Fruit fly (Drosophila melanogaster): ENCODE data around the gene CG15365.
A peak's percentile ranks its signal among the peaks of the same experiment; 100 is the strongest.

CG15365 gene

DNA sequence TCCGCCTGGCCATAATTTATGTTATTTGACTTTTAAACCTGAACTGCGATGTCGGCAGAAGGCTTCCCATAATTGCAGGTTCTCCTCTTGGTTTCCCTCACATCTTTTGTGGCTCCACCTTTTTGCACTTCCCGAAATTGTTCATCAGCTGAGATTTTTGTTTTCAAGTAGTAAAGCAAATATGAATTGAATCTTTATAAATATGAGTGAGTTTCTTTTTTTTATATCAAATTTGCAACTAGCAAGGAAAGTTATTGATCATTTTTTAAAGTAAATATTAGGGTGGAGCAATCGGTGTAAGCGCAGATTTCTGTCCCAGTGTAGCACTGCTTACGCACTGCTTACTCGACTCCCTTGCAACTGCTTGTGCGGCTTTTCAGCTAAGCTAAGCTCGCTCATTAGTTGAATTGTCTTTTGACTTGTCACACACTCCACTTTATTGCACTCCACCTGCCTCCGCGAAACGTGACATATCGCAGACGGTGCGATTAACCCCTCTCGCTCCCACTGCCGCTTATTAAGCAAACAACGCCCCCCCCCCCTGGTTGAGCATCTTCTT is 21.3 kb downstream of the CG15365 start (continued):
- peak; percentile 35 for TF ChIP-seq Hr39 (GFP tag; optimal IDR thresholded peaks at IDR 0.05)
- TF ChIP-seq esn (GFP tag; optimal IDR thresholded peaks at IDR 0.05) = peak; percentile 32
- peak; percentile 41 for TF ChIP-seq CG10669 (GFP tag; optimal IDR thresholded peaks at IDR 0.05)
- peak; percentile 15 for TF ChIP-seq CG34406 (GFP tag; optimal IDR thresholded peaks at IDR 0.05)
- no peak for TF ChIP-seq CG6854 (GFP tag; optimal IDR thresholded peaks at IDR 0.05)
- no peak for TF ChIP-seq CG11294 (GFP tag; IDR thresholded peaks at IDR 0.05)
- no peak for TF ChIP-seq Sox15 (GFP tag; optimal IDR thresholded peaks at IDR 0.05)
- no peak for TF ChIP-seq Hr38 (GFP tag; optimal IDR thresholded peaks at IDR 0.05)
- TF ChIP-seq Gug (GFP tag; IDR thresholded peaks at IDR 0.05) = no peak
- TF ChIP-seq Sox102F (GFP tag; optimal IDR thresholded peaks at IDR 0.05) = no peak
- TF ChIP-seq Smox (GFP tag; optimal IDR thresholded peaks at IDR 0.05) = peak; percentile 31
- no peak for TF ChIP-seq CG11902 (GFP tag; optimal IDR thresholded peaks at IDR 0.05)
- 0 out of 2 replicates have a peak, but pooled peaks have one; percentile 9 for TF ChIP-seq CG15336 (GFP tag; IDR thresholded peaks at IDR 0.05)
- TF ChIP-seq OdsH (GFP tag; optimal IDR thresholded peaks at IDR 0.05) = peak; percentile 34
- TF ChIP-seq CG8632 (GFP tag; optimal IDR thresholded peaks at IDR 0.05) = peak; percentile 44
- TF ChIP-seq dsx (GFP tag; optimal IDR thresholded peaks at IDR 0.05; ENCODE audit: poor library complexity, severe bottlenecking) = no peak
- peak; percentile 23 for TF ChIP-seq CG6792 (GFP tag; optimal IDR thresholded peaks at IDR 0.05)
- TF ChIP-seq Ets21C (GFP tag; optimal IDR thresholded peaks at IDR 0.05) = no peak
- no peak for TF ChIP-seq Eip93F (GFP tag; optimal IDR thresholded peaks at IDR 0.05)

DNA sequence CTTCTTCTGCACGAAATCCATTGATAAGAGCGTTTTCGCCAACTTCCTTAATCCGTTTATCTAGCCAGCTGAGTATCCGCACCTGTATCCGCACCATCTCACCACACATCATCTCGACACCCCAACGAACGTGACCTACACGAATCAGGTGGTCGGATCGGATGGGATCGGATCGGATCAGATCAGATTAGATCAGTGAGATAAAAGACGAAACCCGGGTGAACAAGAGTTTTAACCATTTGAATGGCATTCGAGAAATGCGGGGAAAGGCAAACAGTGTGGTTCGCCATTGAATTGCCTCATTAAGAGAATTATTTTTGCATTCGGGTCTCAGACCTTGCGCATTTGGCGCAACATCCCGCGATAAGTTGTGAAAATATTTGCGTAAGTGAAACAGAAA is 22.9 kb downstream of the CG15365 start:
- TF ChIP-seq svp (GFP tag) (peak; percentile 41), Eip78C (GFP tag) (peak; percentile 39), Gug (GFP tag; IDR thresholded peaks at IDR 0.05) (no peak)

dm6 chrX:9043711-9044505 is 23.9 kb downstream of the CG15365 start:
- TF ChIP-seq Eip78C (GFP tag) (no peak), eg (GFP tag; IDR thresholded peaks at IDR 0.05) (peak; percentile 75), CG31627 (GFP tag; optimal IDR thresholded peaks at IDR 0.05) (no peak), Sox15 (GFP tag; optimal IDR thresholded peaks at IDR 0.05) (no peak), Blimp-1 (GFP tag; optimal IDR thresholded peaks at IDR 0.05) (no peak), CG15336 (GFP tag; IDR thresholded peaks at IDR 0.05) (peak; percentile 41), CG8119 (GFP tag; IDR thresholded peaks at IDR 0.05) (peak; percentile 26; the same call in 1 of the 3 replicates), Met (GFP tag; optimal IDR thresholded peaks at IDR 0.05) (no peak), CG6163 (GFP tag; IDR thresholded peaks at IDR 0.05) (0 out of 3 replicates have a peak, but pooled peaks have one; percentile 27)

- TF ChIP-seq CG3032 (tag; optimal IDR thresholded peaks at IDR 0.05) (no peak), CG8319 (GFP tag; optimal IDR thresholded peaks at IDR 0.05) (no peak), fkh (GFP tag; optimal IDR thresholded peaks at IDR 0.05) (peak; percentile 60), cyc (GFP tag; optimal IDR thresholded peaks at IDR 0.05) (peak; percentile 25), OdsH (GFP tag; optimal IDR thresholded peaks at IDR 0.05) (no peak), Lpt (GFP tag; optimal IDR thresholded peaks at IDR 0.05) (no peak), CG8119 (GFP tag; IDR thresholded peaks at IDR 0.05) (no peak; the same call in 2 of the 3 replicates), Sox102F (GFP tag; optimal IDR thresholded peaks at IDR 0.05) (peak; percentile 55), acj6 (GFP tag; optimal IDR thresholded peaks at IDR 0.05) (no peak), CG1621 (tag; optimal IDR thresholded peaks at IDR 0.05) (no peak), CG15336 (GFP tag; IDR thresholded peaks at IDR 0.05) (peak; percentile 7; the same call in 1 of the 2 replicates), CG3919 (GFP tag; optimal IDR thresholded peaks at IDR 0.05) (no peak), CG11902 (GFP tag; optimal IDR thresholded peaks at IDR 0.05) (no peak), Hr39 (GFP tag; optimal IDR thresholded peaks at IDR 0.05) (peak; percentile 34), CG11762 (GFP tag; optimal IDR thresholded peaks at IDR 0.05; ENCODE audit: insufficient read depth) (no peak), Ets96B (tag; optimal IDR thresholded peaks at IDR 0.05) (peak; percentile 20), fd85E (GFP tag; optimal IDR thresholded peaks at IDR 0.05) (no peak), dsx (GFP tag; optimal IDR thresholded peaks at IDR 0.05; ENCODE audit: poor library complexity, severe bottlenecking) (peak; percentile 20), achi (GFP tag; optimal IDR thresholded peaks at IDR 0.05) (peak; percentile 16), CG6808 (GFP tag; optimal IDR thresholded peaks at IDR 0.05) (no peak), CG11294 (GFP tag; IDR thresholded peaks at IDR 0.05) (no peak), Eip75B (GFP tag; optimal IDR thresholded peaks at IDR 0.05) (peak; percentile 59), fd59A (GFP tag; optimal IDR thresholded peaks at IDR 0.05) (no peak), CG10631 (GFP tag; optimal IDR thresholded peaks at IDR 0.05) (peak; percentile 35)
Observed at dm6 chrX:9042457-9043045, 25.2 kb downstream of the CG15365 start.
